Fruit fly (Drosophila melanogaster) Kc167 (cell line): ENCODE measurements around the gene CG15423.

Experiments
- Sin3A ChIP-seq: fragments of >200 bp; optimal IDR thresholded peaks from 2 replicates; lab custom pipeline; 2018; ENCODE audit warnings: missing external identifiers
- h ChIP-seq: fragments of >200 bp; optimal IDR thresholded peaks from 3 replicates; lab custom pipeline; 2018; ENCODE audit warnings: missing external identifiers
- insv ChIP-seq: fragments of >200 bp; optimal IDR thresholded peaks from 3 replicates; lab custom pipeline; 2018; ENCODE audit warnings: missing external identifiers
- psq ChIP-seq: fragments of >200 bp; optimal IDR thresholded peaks from 2 replicates; lab custom pipeline; 2017; ENCODE audit warnings: missing external identifiers
- ttk ChIP-seq: sonication (Bioruptor generic); optimal IDR thresholded peaks from 2 replicates; lab custom pipeline; 2017; ENCODE audit warnings: missing external identifiers

DNA sequence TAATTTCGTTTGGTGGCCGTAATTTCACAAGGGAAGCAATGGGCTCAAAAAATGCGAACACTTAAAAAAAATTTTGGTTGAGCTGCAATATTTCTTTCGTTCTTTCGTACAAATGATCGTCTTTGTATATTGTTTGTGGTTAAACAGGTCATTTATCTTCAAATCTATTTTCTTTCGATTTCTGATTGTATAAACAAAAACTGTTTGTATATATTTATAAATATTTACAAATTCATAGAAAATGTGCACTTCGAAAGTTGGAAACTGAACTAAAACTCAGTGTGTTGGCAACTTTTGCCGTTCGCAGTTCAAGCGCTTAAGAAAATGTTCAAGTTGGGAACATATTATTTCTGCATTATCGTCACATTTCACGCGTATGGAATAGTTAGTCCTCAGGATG lies 6.1 kb upstream of the CG15423 start, which contains the start of gene CG43797:
- no peak for TF ChIP-seq insv (lab: Kevin White, UChicago)
- no peak for TF ChIP-seq ttk (lab: Kevin White, UChicago)
- TF ChIP-seq psq (lab: Kevin White, UChicago): no peak
- no peak for TF ChIP-seq Sin3A (lab: Kevin White, UChicago)
- no peak for TF ChIP-seq h (lab: Kevin White, UChicago)
